Fruit fly (Drosophila melanogaster): ENCODE measurements around the gene mRpL2.

Gene mRpL2

dm6 chr3L:11089805-11090440 lies 30.7 kb upstream of the mRpL2 start (continued):
- TF ChIP-seq CG6254 (GFP tag; optimal IDR thresholded peaks at IDR 0.05) (peak; percentile 85), wor (GFP tag; IDR thresholded peaks at IDR 0.05) (peak; percentile 86), Nf-YA (GFP tag; IDR thresholded peaks at IDR 0.05) (peak; percentile 82), tin (GFP tag; optimal IDR thresholded peaks at IDR 0.05) (peak; percentile 87), Fer1 (GFP tag; optimal IDR thresholded peaks at IDR 0.05) (peak; percentile 91), CG13296 (GFP tag; optimal IDR thresholded peaks at IDR 0.05) (peak; percentile 90), Aef1 (GFP tag; IDR thresholded peaks at IDR 0.05) (peak; percentile 59), vfl (GFP tag; optimal IDR thresholded peaks at IDR 0.05) (peak; percentile 29), Taf1 (GFP tag; IDR thresholded peaks at IDR 0.05) (0 out of 2 replicates have a peak, but pooled peaks have one; percentile 15), kni (GFP tag; optimal IDR thresholded peaks at IDR 0.05) (peak; percentile 93), CG12071 (GFP tag; optimal IDR thresholded peaks at IDR 0.05) (peak; percentile 74), Hey (tag; optimal IDR thresholded peaks at IDR 0.05) (peak; percentile 20), slou (GFP tag; optimal IDR thresholded peaks at IDR 0.05) (peak; percentile 40), jumu (GFP tag; optimal IDR thresholded peaks at IDR 0.05) (peak; percentile 68), CG8944 (GFP tag; optimal IDR thresholded peaks at IDR 0.05) (peak; percentile 72), gcm2 (GFP tag; optimal IDR thresholded peaks at IDR 0.05) (peak; percentile 91), MTF-1 (GFP tag; optimal IDR thresholded peaks at IDR 0.05; ENCODE audit: borderline replicate concordance) (peak; percentile 76), dati (GFP tag; IDR thresholded peaks at IDR 0.05) (peak; percentile 51; the same call in 1 of the 2 replicates), CG7839 (tag; optimal IDR thresholded peaks at IDR 0.05) (peak; percentile 97), aop (GFP tag; IDR thresholded peaks at IDR 0.05) (peak; percentile 22; the same call in 1 of the 2 replicates), nerfin-1 (tag; optimal IDR thresholded peaks at IDR 0.05) (peak; percentile 59), CG32767 (GFP tag; IDR thresholded peaks at IDR 0.05) (peak; percentile 74), CG6854 (GFP tag; optimal IDR thresholded peaks at IDR 0.05) (peak; percentile 76), trem (tag; optimal IDR thresholded peaks at IDR 0.05) (peak; percentile 49), inv (GFP tag; IDR thresholded peaks at IDR 0.05; ENCODE audit: partially characterized antibody) (no peak; the same call in 1 of the 2 replicates), CG15269 (tag; optimal IDR thresholded peaks at IDR 0.05) (peak; percentile 95), grau (tag; optimal IDR thresholded peaks at IDR 0.05) (peak; percentile 92), trh (GFP tag; optimal IDR thresholded peaks at IDR 0.05) (peak; percentile 76), CG7987 (GFP tag; optimal IDR thresholded peaks at IDR 0.05) (peak; percentile 81), CG6813 (GFP tag; optimal IDR thresholded peaks at IDR 0.05) (peak; percentile 85), Dll (GFP tag; IDR thresholded peaks at IDR 0.05; ENCODE audit: partially characterized antibody) (0 out of 4 replicates have a peak, but pooled peaks have one; percentile 25), CG34376 (GFP tag; optimal IDR thresholded peaks at IDR 0.05) (peak; percentile 70), hth (optimal IDR thresholded peaks at IDR 0.05) (no peak), CG13123 (GFP tag; optimal IDR thresholded peaks at IDR 0.05) (peak; percentile 75), dm (GFP tag; optimal IDR thresholded peaks at IDR 0.05) (peak; percentile 75), CG4730 (GFP tag; IDR thresholded peaks at IDR 0.05) (peak; percentile 49), Hr51 (GFP tag; optimal IDR thresholded peaks at IDR 0.05) (peak; percentile 68 to 97), CG34422 (GFP tag; IDR thresholded peaks at IDR 0.05) (peak; percentile 74), wdn (GFP tag; IDR thresholded peaks at IDR 0.05) (no peak), CG7357 (GFP tag; IDR thresholded peaks at IDR 0.05) (no peak; the same call in none of the 3 replicates), CG16815 (GFP tag; optimal IDR thresholded peaks at IDR 0.05) (peak; percentile 86), hbn (GFP tag; IDR thresholded peaks at IDR 0.05; ENCODE audit: partially characterized antibody) (no peak), CG9437 (GFP tag; optimal IDR thresholded peaks at IDR 0.05) (peak; percentile 96), CG18262 (tag; optimal IDR thresholded peaks at IDR 0.05) (peak; percentile 98), zfh1 (GFP tag; IDR thresholded peaks at IDR 0.05) (peak; percentile 88), CG33557 (GFP tag; optimal IDR thresholded peaks at IDR 0.05) (peak; percentile 85), hkb (optimal IDR thresholded peaks at IDR 0.05) (no peak), hkb (GFP tag; IDR thresholded peaks at IDR 0.05) (peak; percentile 93), lola (GFP tag; optimal IDR thresholded peaks at IDR 0.05) (peak in 1 of 3 experiments; percentile 96)

Measured in whole organism, embryonic.